Fruit fly (Drosophila melanogaster) whole organism, embryonic: ENCODE results near the gene Arl8.

Source experiments
- Asciz ChIP-seq: fragments of 200-800 bp; sonication (Bioruptor generic); optimal IDR thresholded peaks from 2 replicates; lab custom pipeline; 2017; ENCODE audit warnings: missing biosample characterization, mild to moderate bottlenecking, missing genetic modification characterization, missing genetic modification reagents
- B-H2 ChIP-seq: fragments of 200-800 bp; sonication (Bioruptor generic); optimal IDR thresholded peaks from 2 replicates; lab custom pipeline; 2018; ENCODE audit warnings: missing biosample characterization, mild to moderate bottlenecking, missing genetic modification characterization
- Bgb ChIP-seq: fragments of 200-800 bp; sonication (Bioruptor generic); IDR thresholded peaks from 2 replicates; pipeline ENCODE4 v1.3.6; 2022; ENCODE audit warnings: missing biosample characterization, missing genetic modification characterization; ENCODE audit not compliant: partially characterized antibody
- Blimp-1 ChIP-seq: fragments of 200-800 bp; sonication (Bioruptor generic); optimal IDR thresholded peaks from 3 replicates; lab custom pipeline; 2018; ENCODE audit warnings: missing biosample characterization, missing genetic modification characterization, mild to moderate bottlenecking, moderate library complexity, missing genetic modification reagents
- CG11093 ChIP-seq: fragments of 200-800 bp; sonication (Bioruptor generic); IDR thresholded peaks from 3 replicates; pipeline ENCODE4 v1.3.6; 2022; ENCODE audit warnings: missing biosample characterization, missing genetic modification characterization
- CG11398 ChIP-seq: fragments of 200-800 bp; sonication (Bioruptor generic); optimal IDR thresholded peaks from 2 replicates; lab custom pipeline; 2016; ENCODE audit warnings: missing biosample characterization, missing genetic modification characterization
- CG13287 ChIP-seq: fragments of 200-800 bp; sonication (Bioruptor generic); IDR thresholded peaks from 2 replicates; pipeline ENCODE4 v1.3.6; 2022; ENCODE audit warnings: missing biosample characterization, missing genetic modification characterization; ENCODE audit not compliant: partially characterized antibody
- CG14860 ChIP-seq: fragments of 200-800 bp; sonication (Bioruptor generic); IDR thresholded peaks from 3 replicates; pipeline ENCODE4 v1.3.6; 2022; ENCODE audit warnings: missing biosample characterization, missing genetic modification characterization; ENCODE audit not compliant: partially characterized antibody
- CG1529 ChIP-seq: fragments of 200-800 bp; sonication (Bioruptor generic); optimal IDR thresholded peaks from 3 replicates; lab custom pipeline; 2018; ENCODE audit warnings: missing biosample characterization, missing genetic modification characterization
- CG16779 ChIP-seq: fragments of 200-800 bp; sonication (Bioruptor generic); IDR thresholded peaks from 2 replicates; pipeline ENCODE4 v1.3.6; 2022; ENCODE audit warnings: missing biosample characterization, missing genetic modification characterization
- CG17186 ChIP-seq: fragments of 200-800 bp; sonication (Bioruptor generic); optimal IDR thresholded peaks from 3 replicates; lab custom pipeline; 2017; ENCODE audit warnings: missing biosample characterization, missing genetic modification reagents, missing genetic modification characterization
- CG17359 ChIP-seq: fragments of 200-800 bp; sonication (Bioruptor generic); optimal IDR thresholded peaks from 3 replicates; lab custom pipeline; 2018; ENCODE audit warnings: missing biosample characterization, mild to moderate bottlenecking, missing genetic modification characterization, moderate library complexity
- CG2202 ChIP-seq: fragments of 200-800 bp; sonication (Bioruptor generic); optimal IDR thresholded peaks from 2 replicates; lab custom pipeline; 2018; ENCODE audit warnings: missing biosample characterization, mild to moderate bottlenecking, missing genetic modification characterization
- CG2712 ChIP-seq: fragments of 200-800 bp; optimal IDR thresholded peaks from 3 replicates; lab custom pipeline; 2019; ENCODE audit warnings: missing biosample characterization, mild to moderate bottlenecking, missing genetic modification characterization, moderate library complexity
- CG32532 ChIP-seq: fragments of 200-800 bp; sonication (Bioruptor generic); IDR thresholded peaks from 2 replicates; pipeline ENCODE4 v1.3.6; 2022; ENCODE audit warnings: missing biosample characterization, missing genetic modification characterization
- CG34224 ChIP-seq: fragments of 200-800 bp; sonication (Bioruptor generic); IDR thresholded peaks from 3 replicates; pipeline ENCODE4 v1.3.6; 2022; ENCODE audit warnings: missing biosample characterization, missing genetic modification characterization; ENCODE audit not compliant: partially characterized antibody
- CG6791 ChIP-seq: fragments of 200-800 bp; sonication (Bioruptor generic); IDR thresholded peaks from 3 replicates; pipeline ENCODE4 v1.3.6; 2022; ENCODE audit warnings: missing biosample characterization, missing genetic modification characterization; ENCODE audit not compliant: partially characterized antibody
- CG7271 ChIP-seq: fragments of 200-800 bp; sonication (Bioruptor generic); optimal IDR thresholded peaks from 2 replicates; lab custom pipeline; 2018; ENCODE audit warnings: missing biosample characterization, mild to moderate bottlenecking, missing genetic modification characterization, moderate library complexity
- CG7357 ChIP-seq: fragments of 200-800 bp; sonication (Bioruptor generic); IDR thresholded peaks from 3 replicates; pipeline ENCODE4 v1.3.6; 2022; ENCODE audit warnings: missing biosample characterization, missing genetic modification characterization
- CG7987 ChIP-seq: fragments of 200-800 bp; sonication (Bioruptor generic); optimal IDR thresholded peaks from 2 replicates; lab custom pipeline; 2018; ENCODE audit warnings: missing biosample characterization, mild to moderate bottlenecking, missing genetic modification characterization, moderate library complexity
- CG8924 ChIP-seq: fragments of 200-800 bp; optimal IDR thresholded peaks from 3 replicates; lab custom pipeline; 2019; ENCODE audit warnings: missing biosample characterization, mild to moderate bottlenecking, missing genetic modification characterization, moderate library complexity
- Dbx ChIP-seq: fragments of 200-800 bp; sonication (Bioruptor generic); IDR thresholded peaks from 3 replicates; pipeline ENCODE4 v1.3.6; 2022; ENCODE audit warnings: missing biosample characterization, missing genetic modification characterization
- Dip3 ChIP-seq: fragments of 200-800 bp; sonication (Bioruptor generic); optimal IDR thresholded peaks from 3 replicates; lab custom pipeline; 2016; ENCODE audit warnings: missing biosample characterization, missing genetic modification characterization
- Kr ChIP-seq: fragments of 200-800 bp; sonication (Bioruptor generic); optimal IDR thresholded peaks from 2 replicates; lab custom pipeline; 2017; ENCODE audit warnings: missing biosample characterization, mild to moderate bottlenecking, missing genetic modification characterization
- MBD-R2 ChIP-seq: fragments of 200-800 bp; sonication (Bioruptor generic); IDR thresholded peaks from 2 replicates; pipeline ENCODE4 v1.3.6; 2022; ENCODE audit warnings: missing biosample characterization, missing genetic modification characterization
- Opbp ChIP-seq: fragments of 200-800 bp; sonication (Bioruptor generic); IDR thresholded peaks from 3 replicates; pipeline ENCODE4 v1.3.6; 2022; ENCODE audit warnings: missing biosample characterization, missing genetic modification characterization; ENCODE audit not compliant: partially characterized antibody
- Scr ChIP-seq: fragments of 200-800 bp; sonication (Bioruptor generic); IDR thresholded peaks from 2 replicates; pipeline ENCODE4 v1.3.6; 2022; ENCODE audit warnings: missing biosample characterization, missing genetic modification characterization; ENCODE audit not compliant: partially characterized antibody
- Stat92E ChIP-seq, 3 experiments: fragments of >200 bp in 2 of 3; fragments of 200-800 bp in 1 of 3; sonication (Bioruptor generic) in 1 of 3; optimal IDR thresholded peaks; 2 replicates each; lab custom pipeline; 2017 to 2019; ENCODE audit warnings: missing biosample characterization in 3 of 3, missing genetic modification characterization in 3 of 3, mild to moderate bottlenecking in 1 of 3, moderate library complexity in 1 of 3
- Xrp1 ChIP-seq: fragments of 200-800 bp; sonication (Bioruptor generic); IDR thresholded peaks from 2 replicates; pipeline ENCODE4 v1.3.6; 2022; ENCODE audit warnings: missing biosample characterization, missing genetic modification characterization
- bab2 ChIP-seq: fragments of 200-800 bp; sonication (Bioruptor generic); optimal IDR thresholded peaks from 2 replicates; lab custom pipeline; 2016; ENCODE audit warnings: missing biosample characterization, missing genetic modification characterization
- bbx ChIP-seq: fragments of 200-800 bp; sonication (Bioruptor generic); IDR thresholded peaks from 2 replicates; pipeline ENCODE4 v1.3.6; 2022; ENCODE audit warnings: missing biosample characterization, missing genetic modification characterization; ENCODE audit not compliant: partially characterized antibody
- cg ChIP-seq: fragments of 200-800 bp; sonication (Bioruptor generic); optimal IDR thresholded peaks from 3 replicates; lab custom pipeline; 2019; ENCODE audit warnings: missing biosample characterization, mild to moderate bottlenecking, missing genetic modification characterization, moderate library complexity
- chinmo ChIP-seq: fragments of 200-800 bp; sonication (Bioruptor generic); IDR thresholded peaks from 4 replicates; pipeline ENCODE4 v1.3.6; 2022; ENCODE audit warnings: missing biosample characterization, missing genetic modification characterization; ENCODE audit not compliant: partially characterized antibody
- ci ChIP-seq: fragments of 200-800 bp; sonication (Bioruptor generic); IDR thresholded peaks from 3 replicates; pipeline ENCODE4 v1.3.6; 2022; ENCODE audit warnings: missing biosample characterization, missing genetic modification characterization
- da ChIP-seq: fragments of 200-800 bp; sonication (Bioruptor generic); optimal IDR thresholded peaks from 2 replicates; lab custom pipeline; 2016; ENCODE audit warnings: missing biosample characterization, missing genetic modification characterization
- dmrt99B ChIP-seq: fragments of 200-800 bp; sonication (Bioruptor generic); optimal IDR thresholded peaks from 2 replicates; lab custom pipeline; 2018; ENCODE audit warnings: missing biosample characterization, mild to moderate bottlenecking, missing genetic modification characterization, moderate library complexity
- gfzf ChIP-seq: fragments of 200-800 bp; sonication (Bioruptor generic); optimal IDR thresholded peaks from 2 replicates; lab custom pipeline; 2016; ENCODE audit warnings: missing biosample characterization, mild to moderate bottlenecking, missing genetic modification characterization, moderate library complexity
- gt ChIP-seq: fragments of 200-800 bp; sonication (Bioruptor generic); IDR thresholded peaks from 2 replicates; pipeline ENCODE4 v1.3.6; 2022; ENCODE audit warnings: missing biosample characterization, missing genetic modification characterization
- hbn ChIP-seq: fragments of 200-800 bp; sonication (Bioruptor generic); IDR thresholded peaks from 2 replicates; pipeline ENCODE4 v1.3.6; 2022; ENCODE audit warnings: missing biosample characterization, missing genetic modification characterization; ENCODE audit not compliant: partially characterized antibody
- kah ChIP-seq: fragments of 200-800 bp; sonication (Bioruptor generic); optimal IDR thresholded peaks from 2 replicates; lab custom pipeline; 2018; ENCODE audit warnings: missing biosample characterization, mild to moderate bottlenecking, missing genetic modification characterization
- knrl ChIP-seq: fragments of 200-800 bp; sonication (Bioruptor generic); IDR thresholded peaks from 3 replicates; pipeline ENCODE4 v1.3.6; 2022; ENCODE audit warnings: missing biosample characterization, missing genetic modification characterization; ENCODE audit not compliant: partially characterized antibody
- lilli ChIP-seq: fragments of 200-800 bp; sonication (Bioruptor generic); optimal IDR thresholded peaks from 3 replicates; lab custom pipeline; 2016; ENCODE audit warnings: missing biosample characterization, missing genetic modification characterization
- run ChIP-seq: fragments of 200-800 bp; sonication (Bioruptor generic); optimal IDR thresholded peaks from 3 replicates; lab custom pipeline; 2018; ENCODE audit warnings: missing biosample characterization, mild to moderate bottlenecking, missing genetic modification characterization
- sd ChIP-seq: fragments of 200-800 bp; sonication (Bioruptor generic); optimal IDR thresholded peaks from 3 replicates; lab custom pipeline; 2018; ENCODE audit warnings: missing biosample characterization, mild to moderate bottlenecking, missing genetic modification characterization, moderate library complexity
- sna ChIP-seq: fragments of 200-800 bp; sonication (Bioruptor generic); IDR thresholded peaks from 2 replicates; pipeline ENCODE4 v1.3.6; 2022; ENCODE audit warnings: missing biosample characterization, missing genetic modification characterization; ENCODE audit not compliant: partially characterized antibody
- ssp ChIP-seq: fragments of 200-800 bp; sonication (Bioruptor generic); IDR thresholded peaks from 2 replicates; pipeline ENCODE4 v1.3.6; 2022; ENCODE audit warnings: missing biosample characterization, missing genetic modification characterization
- tx ChIP-seq: fragments of 200-800 bp; sonication (Bioruptor generic); optimal IDR thresholded peaks from 2 replicates; lab custom pipeline; 2016; ENCODE audit warnings: missing biosample characterization, missing genetic modification characterization
- vnd ChIP-seq: fragments of 200-800 bp; sonication (Bioruptor generic); IDR thresholded peaks from 3 replicates; pipeline ENCODE4 v1.3.6; 2022; ENCODE audit warnings: missing biosample characterization, missing genetic modification characterization; ENCODE audit not compliant: partially characterized antibody
- vvl ChIP-seq: fragments of 200-800 bp; sonication (Bioruptor generic); IDR thresholded peaks from 2 replicates; pipeline ENCODE4 v1.3.6; 2022; ENCODE audit warnings: missing biosample characterization, missing genetic modification characterization

Arl8 gene

dm6 chr3R:8139326-8139725 is 12.9 kb downstream of the Arl8 start (continued):
- TF ChIP-seq Kr (GFP tag; lab: Kevin White, UChicago) (no peak), CG7271 (tag; lab: Kevin White, UChicago) (no peak), sd (no peak), CG2712 (tag; lab: Kevin White, UChicago) (no peak), CG16779 (no peak), hbn (GFP tag; lab: Robert Waterston, UW) (peak; percentile 35), bbx (GFP tag; lab: Robert Waterston, UW) (peak; percentile 90), CG7357 (GFP tag; lab: Robert Waterston, UW) (no peak), gfzf (GFP tag; lab: Kevin White, UChicago) (no peak), run (tag; lab: Kevin White, UChicago) (no peak), CG32532 (GFP tag; lab: Robert Waterston, UW) (no peak), CG7987 (GFP tag; lab: Kevin White, UChicago) (no peak), sna (GFP tag; lab: Robert Waterston, UW) (peak; percentile 67), cg (GFP tag; lab: Kevin White, UChicago) (no peak), gt (GFP tag; lab: Robert Waterston, UW) (no peak), ci (GFP tag; lab: Robert Waterston, UW) (no peak), knrl (GFP tag; lab: Robert Waterston, UW) (peak; percentile 57; the same call in 2 of the 3 replicates), CG14860 (GFP tag; lab: Robert Waterston, UW) (peak; percentile 81), lilli (GFP tag; lab: Kevin White, UChicago) (no peak), Dip3 (GFP tag; lab: Kevin White, UChicago) (no peak), CG11398 (GFP tag; lab: Kevin White, UChicago) (no peak), CG17359 (no peak), Dbx (GFP tag; lab: Robert Waterston, UW) (no peak), Asciz (GFP tag; lab: Kevin White, UChicago) (no peak), da (GFP tag; lab: Kevin White, UChicago) (no peak), CG11093 (no peak), Stat92E (GFP tag; optimal IDR thresholded peaks at IDR 0.05; lab: Kevin White, UChicago) (peak in 1 of 3 experiments; percentile 66), MBD-R2 (GFP tag; lab: Robert Waterston, UW) (no peak), CG8924 (tag; lab: Kevin White, UChicago) (no peak), Opbp (peak; percentile 93), ssp (GFP tag; lab: Robert Waterston, UW) (no peak), Bgb (GFP tag; lab: Robert Waterston, UW) (peak; percentile 80), B-H2 (no peak), CG17186 (GFP tag; lab: Kevin White, UChicago) (no peak), vvl (GFP tag; lab: Robert Waterston, UW) (peak; percentile 44; the same call in 1 of the 2 replicates), CG34224 (GFP tag; lab: Robert Waterston, UW) (peak; percentile 21; the same call in 1 of the 3 replicates), CG2202 (tag; lab: Kevin White, UChicago) (no peak), Xrp1 (no peak), bab2 (GFP tag; lab: Kevin White, UChicago) (no peak), dmrt99B (tag; lab: Kevin White, UChicago) (no peak), CG1529 (no peak), Scr (GFP tag; lab: Robert Waterston, UW) (peak; percentile 74), vnd (GFP tag; lab: Robert Waterston, UW) (peak; percentile 48; the same call in 1 of the 3 replicates), chinmo (GFP tag; lab: Robert Waterston, UW) (peak; percentile 50; the same call in 1 of the 4 replicates), CG13287 (peak; percentile 49; the same call in 1 of the 2 replicates), CG6791 (GFP tag; lab: Robert Waterston, UW) (peak; percentile 95), kah (GFP tag; lab: Kevin White, UChicago) (no peak), tx (GFP tag; lab: Kevin White, UChicago) (no peak), Blimp-1 (GFP tag; lab: Kevin White, UChicago) (no peak)
